Worm (Caenorhabditis elegans): Measurements from ENCODE around the gene K08E7.8.

Gene K08E7.8

DNA sequence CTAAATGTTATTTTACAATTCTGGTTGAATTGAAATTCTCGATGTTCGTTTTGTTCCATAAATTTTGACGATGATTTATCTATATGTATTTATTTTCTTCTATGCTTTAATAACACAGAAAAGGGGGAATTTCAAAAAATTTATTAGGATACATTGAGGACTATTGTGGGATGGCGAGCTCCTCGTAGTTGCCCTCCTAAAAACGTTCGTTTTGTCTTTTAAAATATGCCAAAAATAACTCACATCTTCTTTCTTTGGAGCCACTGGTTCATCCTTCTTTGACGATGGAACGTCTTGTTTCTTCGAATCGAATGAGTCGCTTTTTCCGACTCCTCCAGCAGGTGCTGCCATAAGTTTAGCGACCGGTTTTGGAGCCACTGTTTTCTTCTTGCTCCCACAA lies 15.3 kb downstream of the K08E7.8 start:
- TF ChIP-seq lin-40 (tag; optimal IDR thresholded peaks at IDR 0.05) (no peak), unc-62 (GFP tag; optimal IDR thresholded peaks at IDR 0.05) (no peak), hrde-1 (tag; optimal IDR thresholded peaks at IDR 0.05; ENCODE audit: borderline replicate concordance) (peak; percentile 61), tbx-9 (tag; optimal IDR thresholded peaks at IDR 0.05; ENCODE audit: borderline replicate concordance) (no peak), ama-1 (optimal IDR thresholded peaks at IDR 0.05) (no peak), ama-1 (GFP tag; optimal IDR thresholded peaks at IDR 0.05) (no peak), lag-1 (GFP tag; IDR thresholded peaks at IDR 0.05) (no peak), lir-1 (GFP tag; conservative IDR thresholded peaks at IDR 0.05) (no peak), madf-8 (GFP tag; conservative IDR thresholded peaks at IDR 0.05) (no peak), K11D2.4 (GFP tag; IDR thresholded peaks at IDR 0.05) (no peak), egl-44 (GFP tag; IDR thresholded peaks at IDR 0.05) (no peak), chd-7 (tag; optimal IDR thresholded peaks at IDR 0.05) (no peak), F23B12.7 (tag; optimal IDR thresholded peaks at IDR 0.05; ENCODE audit: insufficient read depth) (no peak), athp-1 (tag; optimal IDR thresholded peaks at IDR 0.05) (peak; percentile 45), him-1 (tag; optimal IDR thresholded peaks at IDR 0.05) (no peak), ztf-25 (GFP tag; IDR thresholded peaks at IDR 0.05) (no peak), hsf-1 (GFP tag; IDR thresholded peaks at IDR 0.05) (peak; percentile 62), ceh-40 (GFP tag; IDR thresholded peaks at IDR 0.05) (no peak), attf-6 (GFP tag; IDR thresholded peaks at IDR 0.05) (0 out of 2 replicates have a peak, but pooled peaks have one; percentile 41), rpc-1 (optimal IDR thresholded peaks at IDR 0.05) (no peak), rpc-1 (tag; optimal IDR thresholded peaks at IDR 0.05) (no peak), ccch-3 (GFP tag; optimal IDR thresholded peaks at IDR 0.05) (no peak), cebp-1 (GFP tag; IDR thresholded peaks at IDR 0.05) (no peak), cebp-1 (tag; optimal IDR thresholded peaks at IDR 0.05) (no peak), F57C9.4 (tag; optimal IDR thresholded peaks at IDR 0.05) (no peak), sdz-38 (tag; optimal IDR thresholded peaks at IDR 0.05) (no peak), pbrm-1 (GFP tag; IDR thresholded peaks at IDR 0.05) (no peak), snpc-1.3 (tag; optimal IDR thresholded peaks at IDR 0.05; ENCODE audit: insufficient read depth) (no peak), ceh-27 (GFP tag; optimal IDR thresholded peaks at IDR 0.05) (no peak), hmg-20 (GFP tag; IDR thresholded peaks at IDR 0.05) (no peak), ztf-22 (GFP tag; optimal IDR thresholded peaks at IDR 0.05) (no peak), ekl-4 (GFP tag; IDR thresholded peaks at IDR 0.05) (peak; percentile 57), T26A5.8 (tag; optimal IDR thresholded peaks at IDR 0.05) (peak; percentile 1), Y56A3A.18 (GFP tag; IDR thresholded peaks at IDR 0.05) (0 out of 2 replicates have a peak, but pooled peaks have one; percentile 47), Y67H2A.10 (GFP tag; conservative IDR thresholded peaks at IDR 0.05) (no peak), C17E4.6 (GFP tag; IDR thresholded peaks at IDR 0.05) (peak; percentile 54; the same call in 1 of the 2 replicates), snpc-1.1 (tag; optimal IDR thresholded peaks at IDR 0.05; ENCODE audit: insufficient read depth) (no peak), nhr-90 (tag; optimal IDR thresholded peaks at IDR 0.05) (no peak), ztf-28 (GFP tag; IDR thresholded peaks at IDR 0.05) (no peak), akir-1 (GFP tag; optimal IDR thresholded peaks at IDR 0.05) (no peak), B0035.1 (tag; optimal IDR thresholded peaks at IDR 0.05) (no peak), lsy-27 (tag; optimal IDR thresholded peaks at IDR 0.05; ENCODE audit: borderline replicate concordance, insufficient read depth) (no peak), Y53G8AR.9 (GFP tag; conservative IDR thresholded peaks at IDR 0.05) (no peak), ceh-58 (GFP tag; IDR thresholded peaks at IDR 0.05) (no peak), zim-3 (tag; optimal IDR thresholded peaks at IDR 0.05) (no peak), zfh-2 (GFP tag; conservative IDR thresholded peaks at IDR 0.05) (no peak), ceh-100 (GFP tag; IDR thresholded peaks at IDR 0.05) (no peak), xnd-1 (tag; optimal IDR thresholded peaks at IDR 0.05) (no peak), B0336.3 (GFP tag; IDR thresholded peaks at IDR 0.05) (peak; percentile 66)

All from whole organism, young adult.